Worm (Caenorhabditis elegans) whole organism, late embryonic: ENCODE measurements around the gene col-129.

Experiments used
- ahr-1 ChIP-seq: sonication (generic microtip); optimal IDR thresholded peaks from 2 replicates; lab custom pipeline; 2016; ENCODE audit warnings: missing genetic modification characterization, missing compliant biosample characterization
- ama-1 ChIP-seq: fragments of 150-350 bp; optimal IDR thresholded peaks from 2 replicates; lab custom pipeline; 2014
- fkh-6 ChIP-seq: sonication (generic microtip); optimal IDR thresholded peaks from 2 replicates; lab custom pipeline; 2016; ENCODE audit warnings: missing genetic modification characterization, missing compliant biosample characterization
- ref-2 ChIP-seq: sonication (generic microtip); optimal IDR thresholded peaks from 2 replicates; lab custom pipeline; 2016; ENCODE audit warnings: missing genetic modification characterization, missing compliant biosample characterization
- tbx-2 ChIP-seq: sonication (generic microtip); optimal IDR thresholded peaks from 2 replicates; lab custom pipeline; 2016; ENCODE audit warnings: missing genetic modification characterization, missing compliant biosample characterization

DNA sequence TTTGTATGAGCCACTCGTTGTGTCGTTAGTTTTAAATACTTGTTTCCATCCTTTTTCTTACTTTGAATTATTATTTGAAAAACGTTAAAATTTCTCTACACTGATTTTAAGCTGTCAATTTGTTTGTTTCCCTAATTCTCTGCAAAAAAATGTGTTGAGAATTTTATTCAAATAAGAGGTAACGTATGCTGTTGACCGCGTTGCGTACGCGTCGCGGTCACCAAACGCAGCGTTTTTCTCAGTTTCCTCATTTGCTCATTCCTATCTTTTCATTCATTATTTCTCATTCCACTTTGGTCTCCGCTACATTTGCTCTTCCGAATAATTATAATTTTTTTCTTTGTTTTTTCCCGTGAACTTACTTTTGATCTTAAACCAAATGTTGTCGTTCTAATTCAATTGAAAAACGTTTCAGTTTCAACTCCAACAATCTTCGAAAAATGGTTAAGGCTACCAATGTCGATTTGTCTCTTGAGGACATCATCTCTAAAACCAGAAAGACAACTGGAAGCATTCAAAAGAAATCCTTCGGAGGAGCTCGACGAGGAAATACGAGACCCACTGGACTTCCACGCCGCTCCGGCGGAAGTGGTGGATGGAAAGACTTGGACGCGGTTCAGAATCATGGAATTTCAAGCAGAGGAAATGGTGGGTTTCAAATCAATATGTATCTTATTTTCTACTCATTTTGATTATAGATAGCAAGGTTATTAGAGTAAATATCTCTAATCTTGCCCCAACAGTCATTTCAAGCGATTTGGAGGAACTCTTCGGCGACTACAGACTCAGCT lies 12.8 kb upstream of the col-129 start, which contains the start of gene aly-3:
- TF ChIP-seq ref-2 (tag; lab: Kevin White, UChicago) (no peak), fkh-6 (no peak), ama-1 (lab: Kevin White, UChicago) (no peak), tbx-2 (peak; percentile 19), ahr-1 (tag; lab: Kevin White, UChicago) (no peak)
